Worm (Caenorhabditis elegans): ENCODE results near the gene W01C8.5.

The W01C8.5 gene

ce11 chrX:5728956-5729467, 31.9 kb upstream of the W01C8.5 start (continued):
- TF ChIP-seq mxl-1 (tag; optimal IDR thresholded peaks at IDR 0.05) (no peak), sdz-38 (tag; optimal IDR thresholded peaks at IDR 0.05) (no peak), D2030.7 (GFP tag; IDR thresholded peaks at IDR 0.05) (no peak), lir-1 (GFP tag; conservative IDR thresholded peaks at IDR 0.05) (peak; percentile 44; the same call in 1 of the 2 replicates), rec-8 (tag; optimal IDR thresholded peaks at IDR 0.05) (no peak), F33H1.4 (GFP tag; IDR thresholded peaks at IDR 0.05) (no peak), efl-1 (GFP tag; optimal IDR thresholded peaks at IDR 0.05) (no peak), ceh-91 (GFP tag; IDR thresholded peaks at IDR 0.05) (no peak), F57A8.1 (GFP tag; optimal IDR thresholded peaks at IDR 0.05) (no peak), ceh-27 (GFP tag; optimal IDR thresholded peaks at IDR 0.05) (peak; percentile 62), die-1 (tag; optimal IDR thresholded peaks at IDR 0.05) (peak; percentile 27), somi-1 (GFP tag; optimal IDR thresholded peaks at IDR 0.05) (peak; percentile 22), B0019.2 (GFP tag; conservative IDR thresholded peaks at IDR 0.05) (no peak), hmg-1.2 (GFP tag; IDR thresholded peaks at IDR 0.05) (peak; percentile 19), K11D2.4 (GFP tag; IDR thresholded peaks at IDR 0.05) (no peak; the same call in 1 of the 2 replicates), K12H6.12 (tag; optimal IDR thresholded peaks at IDR 0.05) (peak; percentile 76), ccch-3 (GFP tag; optimal IDR thresholded peaks at IDR 0.05) (no peak), attf-5 (GFP tag; optimal IDR thresholded peaks at IDR 0.05) (peak; percentile 26), let-607 (tag; optimal IDR thresholded peaks at IDR 0.05) (no peak), pbrm-1 (GFP tag; IDR thresholded peaks at IDR 0.05) (no peak), lin-35 (GFP tag; optimal IDR thresholded peaks at IDR 0.05) (peak in 1 of 3 experiments; percentile 60), fkh-3 (tag; optimal IDR thresholded peaks at IDR 0.05) (no peak), mcd-1 (GFP tag; IDR thresholded peaks at IDR 0.05) (peak; percentile 49), madf-10 (tag; optimal IDR thresholded peaks at IDR 0.05) (peak; percentile 46), tbp1 (GFP tag; optimal IDR thresholded peaks at IDR 0.05) (no peak), attf-6 (GFP tag; IDR thresholded peaks at IDR 0.05) (no peak), egl-44 (GFP tag; IDR thresholded peaks at IDR 0.05) (no peak), dpff-1 (tag; optimal IDR thresholded peaks at IDR 0.05) (no peak), ztf-6 (GFP tag; IDR thresholded peaks at IDR 0.05) (peak; percentile 15; the same call in 1 of the 2 replicates), ets-4 (GFP tag; optimal IDR thresholded peaks at IDR 0.05) (no peak), ceh-40 (GFP tag; IDR thresholded peaks at IDR 0.05) (no peak), lin-40 (tag; optimal IDR thresholded peaks at IDR 0.05) (peak; percentile 64), Y67H2A.10 (GFP tag; conservative IDR thresholded peaks at IDR 0.05) (no peak), akir-1 (GFP tag; optimal IDR thresholded peaks at IDR 0.05) (no peak), nhr-120 (GFP tag; IDR thresholded peaks at IDR 0.05) (no peak), unc-130 (GFP tag; optimal IDR thresholded peaks at IDR 0.05) (no peak), rpc-1 (optimal IDR thresholded peaks at IDR 0.05) (no peak), rpc-1 (tag; optimal IDR thresholded peaks at IDR 0.05) (no peak), ztf-22 (GFP tag; optimal IDR thresholded peaks at IDR 0.05) (no peak), aptf-2 (GFP tag; conservative IDR thresholded peaks at IDR 0.05) (no peak), lsy-27 (tag; optimal IDR thresholded peaks at IDR 0.05; ENCODE audit: borderline replicate concordance, insufficient read depth) (no peak), nhr-80 (tag; optimal IDR thresholded peaks at IDR 0.05) (no peak), ceh-79 (tag; optimal IDR thresholded peaks at IDR 0.05) (no peak), nhr-90 (tag; optimal IDR thresholded peaks at IDR 0.05) (no peak), madf-8 (GFP tag; conservative IDR thresholded peaks at IDR 0.05) (no peak), B0336.3 (GFP tag; IDR thresholded peaks at IDR 0.05) (no peak), Y79H2A.3 (GFP tag; conservative IDR thresholded peaks at IDR 0.05) (no peak), T26A5.8 (tag; optimal IDR thresholded peaks at IDR 0.05) (no peak), egrh-3 (GFP tag; IDR thresholded peaks at IDR 0.05) (no peak)
